Worm (Caenorhabditis elegans) whole organism, early embryonic: ENCODE measurements around the gene srr-3.
"Not testable (repeated sequence)": the region's sequence is repeated elsewhere in the genome, so short reads cannot be mapped to it uniquely, and the experiment has no call there.

ENCODE experiments used
- B0310.2 ChIP-seq: sonication (generic microtip); optimal IDR thresholded peaks from 2 replicates; lab custom pipeline; 2016; ENCODE audit warnings: mild to moderate bottlenecking, missing genetic modification characterization, missing compliant biosample characterization
- F13C5.2 ChIP-seq: sonication (generic microtip); optimal IDR thresholded peaks from 2 replicates; lab custom pipeline; 2017; ENCODE audit warnings: mild to moderate bottlenecking, missing genetic modification characterization, inconsistent platforms, missing compliant biosample characterization
- aly-1 ChIP-seq: sonication (generic microtip); optimal IDR thresholded peaks from 2 replicates; lab custom pipeline; 2016; ENCODE audit warnings: missing genetic modification characterization, missing compliant biosample characterization
- ama-1 ChIP-seq: fragments of 150-350 bp; optimal IDR thresholded peaks from 2 replicates; lab custom pipeline; 2014
- ceh-13 ChIP-seq: fragments of 200-800 bp; sonication (Bioruptor generic); optimal IDR thresholded peaks from 2 replicates; lab custom pipeline; 2018; ENCODE audit warnings: mild to moderate bottlenecking, missing genetic modification characterization, missing compliant biosample characterization
- ceh-36 ChIP-seq: sonication (generic microtip); optimal IDR thresholded peaks from 2 replicates; lab custom pipeline; 2016; ENCODE audit warnings: missing genetic modification characterization, inconsistent platforms, missing compliant biosample characterization
- ets-7 ChIP-seq: sonication (generic microtip); optimal IDR thresholded peaks from 2 replicates; lab custom pipeline; 2016; ENCODE audit warnings: missing genotype, missing genetic modification characterization, missing compliant biosample characterization
- flt-1 ChIP-seq: fragments of 200-800 bp; sonication (Bioruptor generic); IDR thresholded peaks from 2 replicates; pipeline ENCODE4 v1.3.6; 2022; ENCODE audit warnings: missing genetic modification characterization, missing compliant biosample characterization
- hmbx-1 ChIP-seq: sonication (generic microtip); optimal IDR thresholded peaks from 2 replicates; lab custom pipeline; 2016; ENCODE audit warnings: mild to moderate bottlenecking, missing genetic modification characterization, missing compliant biosample characterization
- hmg-4 ChIP-seq: fragments of 200-800 bp; sonication (Bioruptor generic); optimal IDR thresholded peaks from 2 replicates; lab custom pipeline; 2018; ENCODE audit warnings: mild to moderate bottlenecking, missing genetic modification characterization, missing compliant biosample characterization
- hnd-1 ChIP-seq: sonication (generic microtip); optimal IDR thresholded peaks from 2 replicates; lab custom pipeline; 2016; ENCODE audit warnings: missing genetic modification characterization, missing compliant biosample characterization
- pes-1 ChIP-seq: fragments of 200-800 bp; sonication (Bioruptor generic); IDR thresholded peaks from 2 replicates; pipeline ENCODE4 v1.3.6; 2022; ENCODE audit warnings: missing genetic modification reagents, missing genetic modification characterization, missing compliant biosample characterization
- scrt-1 ChIP-seq: fragments of 200-800 bp; sonication (Bioruptor generic); IDR thresholded peaks from 2 replicates; pipeline ENCODE4 v1.3.6; 2022; ENCODE audit warnings: missing genetic modification characterization, missing compliant biosample characterization
- sea-1 ChIP-seq: fragments of 200-800 bp; sonication (Bioruptor generic); conservative IDR thresholded peaks from 2 replicates; pipeline ENCODE4 v1.3.6; 2022; ENCODE audit warnings: missing genetic modification characterization, missing compliant biosample characterization
- tbx-11 ChIP-seq: fragments of 200-800 bp; sonication (Bioruptor generic); IDR thresholded peaks from 2 replicates; pipeline ENCODE4 v1.3.6; 2022; ENCODE audit warnings: missing genetic modification characterization, missing compliant biosample characterization
- tbx-37 ChIP-seq: fragments of 200-800 bp; sonication (Bioruptor generic); conservative IDR thresholded peaks from 2 replicates; pipeline ENCODE4 v1.3.6; 2022; ENCODE audit warnings: missing genetic modification reagents, missing genetic modification characterization, missing compliant biosample characterization
- tra-4 ChIP-seq: sonication (generic microtip); optimal IDR thresholded peaks from 2 replicates; lab custom pipeline; 2017; ENCODE audit warnings: missing genetic modification characterization, missing compliant biosample characterization

The srr-3 gene

ce11 chrV:16535172-16535571 lies 26.6 kb upstream of the srr-3 start, which contains the start of gene Y32B12B.8:
Gene Y32B12B.8 (plus strand): TSS chrV:16535472.
- TF ChIP-seq flt-1 (GFP tag; lab: Robert Waterston, UW) (no peak), pes-1 (GFP tag; lab: Robert Waterston, UW) (no peak)

DNA sequence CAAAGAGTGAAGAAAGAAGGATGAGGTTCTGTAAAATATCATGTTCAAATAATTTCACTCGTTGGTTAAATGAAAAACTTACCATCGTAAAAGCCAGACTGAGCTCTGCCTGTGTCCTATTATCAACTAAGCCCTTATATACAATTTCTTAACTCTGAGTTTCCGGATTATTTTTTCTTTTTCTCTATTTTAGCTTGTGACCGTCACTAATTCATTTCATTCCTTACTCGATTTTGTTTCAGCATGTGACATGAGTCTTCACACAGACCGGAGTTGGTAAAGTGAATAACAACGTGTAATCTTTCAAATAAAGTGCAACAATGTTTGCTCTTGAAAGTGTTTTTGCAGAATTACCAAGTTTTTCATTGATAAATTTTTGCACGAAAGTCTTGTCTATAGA lies 25.4 kb upstream of the srr-3 start, which contains the start of gene cpr-2:
Gene cpr-2 (minus strand): TSS at position 101 of the 400 bp plus-strand sequence.
- no peak for TF ChIP-seq aly-1 (tag; lab: Kevin White, UChicago)
- TF ChIP-seq tra-4 (tag; lab: Kevin White, UChicago): no peak
- TF ChIP-seq hmg-4 (GFP tag; lab: Kevin White, UChicago): no peak
- no peak for TF ChIP-seq ets-7 (tag; lab: Kevin White, UChicago)
- no peak for TF ChIP-seq scrt-1 (GFP tag; lab: Robert Waterston, UW)
- TF ChIP-seq tbx-11 (GFP tag; lab: Robert Waterston, UW): no peak
- no peak for TF ChIP-seq B0310.2 (tag; lab: Kevin White, UChicago)
- TF ChIP-seq ama-1 (lab: Kevin White, UChicago): no peak
- TF ChIP-seq hnd-1: no peak
- no peak for TF ChIP-seq ceh-36 (tag; lab: Kevin White, UChicago)
- no peak for TF ChIP-seq hmbx-1 (tag; lab: Kevin White, UChicago)
- TF ChIP-seq sea-1 (GFP tag; lab: Robert Waterston, UW): no peak
- TF ChIP-seq flt-1 (GFP tag; lab: Robert Waterston, UW): no peak
- TF ChIP-seq tbx-37: no peak
- TF ChIP-seq pes-1 (GFP tag; lab: Robert Waterston, UW): no peak
- no peak for TF ChIP-seq ceh-13 (GFP tag; lab: Kevin White, UChicago)
- TF ChIP-seq F13C5.2 (tag; lab: Kevin White, UChicago): no peak

DNA sequence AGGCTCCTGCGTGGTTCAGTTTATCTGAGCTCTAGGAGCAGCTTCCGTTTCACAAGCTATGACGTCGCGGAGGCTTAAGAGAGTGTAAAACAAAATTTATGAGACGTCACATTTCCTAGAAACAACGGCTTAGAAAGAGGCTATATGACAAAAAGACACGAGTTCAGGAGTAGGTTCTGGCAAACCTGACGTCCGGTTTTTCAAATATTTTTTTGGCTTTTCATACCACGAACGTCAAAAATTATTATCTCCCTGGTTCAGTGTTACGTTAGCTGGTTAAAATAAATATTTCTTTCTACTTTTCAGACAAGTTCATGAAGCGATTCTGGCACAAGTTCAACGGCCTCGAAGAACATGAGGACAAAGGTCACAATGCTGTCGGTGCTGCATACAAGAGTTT lies 19.2 kb upstream of the srr-3 start, which contains the start of gene F36D3.16:
Gene F36D3.16 (plus strand): TSS at position 301 of the 400 bp plus-strand sequence.
- no peak for TF ChIP-seq hnd-1
- TF ChIP-seq hmg-4 (GFP tag; lab: Kevin White, UChicago): no peak
- TF ChIP-seq aly-1 (tag; lab: Kevin White, UChicago): no peak
- no peak for TF ChIP-seq scrt-1 (GFP tag; lab: Robert Waterston, UW)

DNA sequence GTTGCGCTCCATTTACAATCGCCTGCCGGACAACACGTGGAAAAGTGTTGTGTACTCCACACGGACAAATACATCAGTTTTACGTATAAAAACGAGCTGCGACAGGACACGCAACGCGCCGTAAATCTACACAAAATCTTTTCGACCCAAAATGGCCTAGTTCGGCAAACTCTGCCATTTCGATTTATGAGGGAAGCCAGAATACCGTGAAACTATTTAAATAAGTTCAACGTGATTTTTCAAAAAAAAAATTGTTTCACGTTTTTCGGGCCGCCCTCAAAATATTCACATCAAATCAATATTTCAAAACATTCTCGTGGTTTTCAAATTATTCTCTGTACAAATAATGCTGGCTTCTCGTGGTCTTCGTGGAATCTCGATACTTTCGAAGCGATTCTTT lies 18.3 kb upstream of the srr-3 start, which contains the start of gene F36D3.8:
Gene F36D3.8 (plus strand): TSS at position 301 of the 400 bp plus-strand sequence.
- TF ChIP-seq tbx-11 (GFP tag; lab: Robert Waterston, UW): no peak
- no peak for TF ChIP-seq ceh-13 (GFP tag; lab: Kevin White, UChicago)
- no peak for TF ChIP-seq ets-7 (tag; lab: Kevin White, UChicago)
- TF ChIP-seq tbx-37: no peak
- no peak for TF ChIP-seq tra-4 (tag; lab: Kevin White, UChicago)
- no peak for TF ChIP-seq sea-1 (GFP tag; lab: Robert Waterston, UW)
- no peak for TF ChIP-seq hmg-4 (GFP tag; lab: Kevin White, UChicago)
- no peak for TF ChIP-seq aly-1 (tag; lab: Kevin White, UChicago)
- TF ChIP-seq ama-1 (lab: Kevin White, UChicago): no peak
- TF ChIP-seq scrt-1 (GFP tag; lab: Robert Waterston, UW): no peak
- no peak for TF ChIP-seq hnd-1
- no peak for TF ChIP-seq F13C5.2 (tag; lab: Kevin White, UChicago)
- TF ChIP-seq ceh-36 (tag; lab: Kevin White, UChicago): no peak

DNA sequence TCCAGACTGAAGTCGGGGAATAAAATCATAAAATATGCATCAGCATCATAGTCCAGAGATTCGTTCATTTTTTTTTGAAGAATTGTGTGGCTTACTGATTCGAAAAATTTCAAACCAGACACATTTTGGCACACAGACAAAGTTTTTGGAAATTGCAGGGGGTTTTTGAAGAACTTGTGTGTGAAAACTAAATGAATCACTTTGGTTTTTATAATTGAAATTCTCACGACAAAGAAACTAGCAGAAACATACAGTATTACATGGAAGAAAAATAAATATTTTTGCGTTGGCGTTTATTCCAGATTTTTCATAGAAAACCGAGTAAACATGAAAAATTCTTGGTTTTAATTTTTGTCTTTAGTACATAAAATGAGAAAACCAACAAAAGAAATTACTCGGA lies 13.7 kb upstream of the srr-3 start, which contains the start of gene srw-34:
Gene srw-34 (minus strand): TSS at position 101 of the 400 bp plus-strand sequence.
- no peak for TF ChIP-seq hmbx-1 (tag; lab: Kevin White, UChicago)
- TF ChIP-seq aly-1 (tag; lab: Kevin White, UChicago): no peak
- TF ChIP-seq ets-7 (tag; lab: Kevin White, UChicago): no peak
- TF ChIP-seq B0310.2 (tag; lab: Kevin White, UChicago): no peak
- no peak for TF ChIP-seq tbx-11 (GFP tag; lab: Robert Waterston, UW)
- TF ChIP-seq F13C5.2 (tag; lab: Kevin White, UChicago): no peak
- no peak for TF ChIP-seq ceh-13 (GFP tag; lab: Kevin White, UChicago)
- TF ChIP-seq ceh-36 (tag; lab: Kevin White, UChicago): no peak

DNA sequence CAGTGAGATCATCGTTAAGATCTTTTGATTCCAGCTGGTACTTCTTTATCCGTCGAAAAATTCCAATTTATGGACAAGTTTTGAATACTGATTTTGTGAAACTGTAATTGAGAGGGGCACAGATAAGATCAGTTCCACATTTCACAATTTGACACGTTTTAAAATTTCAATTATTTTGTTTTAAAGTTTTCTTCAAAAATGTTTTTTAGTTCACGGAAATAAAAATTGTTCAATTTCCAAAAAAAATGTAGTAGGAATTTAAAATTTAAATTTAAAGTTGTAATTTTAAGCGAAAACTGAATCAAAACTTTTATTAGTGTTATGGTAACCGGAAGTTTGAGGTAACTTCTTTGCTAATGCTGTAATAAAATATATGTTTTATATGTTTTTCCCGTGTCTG lies 9.1 kb upstream of the srr-3 start, which contains the start of gene F36D3.4:
Gene F36D3.4 (minus strand): TSS at position 101 of the 400 bp plus-strand sequence.
- TF ChIP-seq ceh-13 (GFP tag; lab: Kevin White, UChicago) (no peak), flt-1 (GFP tag; lab: Robert Waterston, UW) (no peak)

ce11 chrV:16515140-16515539 lies 6.6 kb upstream of the srr-3 start, which contains the start of gene F36D3.5:
Gene F36D3.5 (minus strand): TSS chrV:16515240.
- TF ChIP-seq scrt-1 (GFP tag; lab: Robert Waterston, UW); hmg-4 (GFP tag; lab: Kevin White, UChicago); ceh-13 (GFP tag; lab: Kevin White, UChicago): not testable (repeated sequence)

DNA sequence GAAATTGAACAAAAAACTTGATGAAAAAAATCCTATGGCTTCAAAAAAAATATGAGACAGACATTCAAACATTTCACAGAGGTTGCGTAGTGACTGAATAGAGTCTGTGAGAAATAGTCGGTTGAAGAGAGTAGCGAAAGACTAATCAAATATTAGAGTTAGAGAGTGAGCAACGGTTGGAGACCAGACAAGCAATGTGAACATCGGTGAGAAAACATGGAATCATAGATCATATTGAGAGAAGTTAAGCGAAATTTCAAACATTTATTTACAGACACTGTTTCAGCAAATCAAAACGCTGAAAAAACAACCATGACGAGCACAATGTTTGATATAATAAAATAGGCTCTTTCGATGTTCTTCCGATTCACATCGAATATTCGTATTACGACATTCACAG lies 1.9 kb downstream of the srr-3 start:
- TF ChIP-seq aly-1 (tag; lab: Kevin White, UChicago) (no peak), tra-4 (tag; lab: Kevin White, UChicago) (no peak), hnd-1 (no peak), ama-1 (lab: Kevin White, UChicago) (no peak), flt-1 (GFP tag; lab: Robert Waterston, UW) (no peak), B0310.2 (tag; lab: Kevin White, UChicago) (no peak), tbx-11 (GFP tag; lab: Robert Waterston, UW) (no peak), scrt-1 (GFP tag; lab: Robert Waterston, UW) (no peak), ceh-36 (tag; lab: Kevin White, UChicago) (no peak), tbx-37 (no peak), pes-1 (GFP tag; lab: Robert Waterston, UW) (no peak), hmbx-1 (tag; lab: Kevin White, UChicago) (no peak)
